Worm (Caenorhabditis elegans): ENCODE results near the gene R05G9.5.

Gene R05G9.5

ce11 chrII:6482102-6482501, 18.0 kb downstream of the R05G9.5 start, which contains the start of gene del-10:
TSS of gene del-10 (minus strand) at chrII:6482125.
- TF ChIP-seq tbx-11 (GFP tag; IDR thresholded peaks at IDR 0.05) (no peak), hmg-4 (GFP tag; optimal IDR thresholded peaks at IDR 0.05) (no peak), scrt-1 (GFP tag; IDR thresholded peaks at IDR 0.05) (no peak), ceh-36 (tag; optimal IDR thresholded peaks at IDR 0.05) (no peak), flt-1 (GFP tag; IDR thresholded peaks at IDR 0.05) (no peak), ama-1 (optimal IDR thresholded peaks at IDR 0.05) (no peak)

ce11 chrII:6476655-6477054, 23.4 kb downstream of the R05G9.5 start, which contains the start of gene T28D9.4:
TSS of gene T28D9.4 (plus strand) at chrII:6476955.
- TF ChIP-seq scrt-1 (GFP tag; IDR thresholded peaks at IDR 0.05), result no peak
- no peak for TF ChIP-seq ceh-13 (GFP tag; optimal IDR thresholded peaks at IDR 0.05)
- TF ChIP-seq tbx-37 (GFP tag; conservative IDR thresholded peaks at IDR 0.05), result no peak
- no peak for TF ChIP-seq pes-1 (GFP tag; IDR thresholded peaks at IDR 0.05)
- no peak for TF ChIP-seq tbx-11 (GFP tag; IDR thresholded peaks at IDR 0.05)
- no peak for TF ChIP-seq flt-1 (GFP tag; IDR thresholded peaks at IDR 0.05)
- no peak for TF ChIP-seq ets-7 (tag; optimal IDR thresholded peaks at IDR 0.05)
- TF ChIP-seq F13C5.2 (tag; optimal IDR thresholded peaks at IDR 0.05), result no peak
- TF ChIP-seq sea-1 (GFP tag; conservative IDR thresholded peaks at IDR 0.05), result no peak
- no peak for TF ChIP-seq ceh-36 (tag; optimal IDR thresholded peaks at IDR 0.05)
- no peak for TF ChIP-seq B0310.2 (tag; optimal IDR thresholded peaks at IDR 0.05)
- no peak for TF ChIP-seq tra-4 (tag; optimal IDR thresholded peaks at IDR 0.05)
- TF ChIP-seq hmbx-1 (tag; optimal IDR thresholded peaks at IDR 0.05), result no peak
- TF ChIP-seq ama-1 (optimal IDR thresholded peaks at IDR 0.05), result no peak

DNA sequence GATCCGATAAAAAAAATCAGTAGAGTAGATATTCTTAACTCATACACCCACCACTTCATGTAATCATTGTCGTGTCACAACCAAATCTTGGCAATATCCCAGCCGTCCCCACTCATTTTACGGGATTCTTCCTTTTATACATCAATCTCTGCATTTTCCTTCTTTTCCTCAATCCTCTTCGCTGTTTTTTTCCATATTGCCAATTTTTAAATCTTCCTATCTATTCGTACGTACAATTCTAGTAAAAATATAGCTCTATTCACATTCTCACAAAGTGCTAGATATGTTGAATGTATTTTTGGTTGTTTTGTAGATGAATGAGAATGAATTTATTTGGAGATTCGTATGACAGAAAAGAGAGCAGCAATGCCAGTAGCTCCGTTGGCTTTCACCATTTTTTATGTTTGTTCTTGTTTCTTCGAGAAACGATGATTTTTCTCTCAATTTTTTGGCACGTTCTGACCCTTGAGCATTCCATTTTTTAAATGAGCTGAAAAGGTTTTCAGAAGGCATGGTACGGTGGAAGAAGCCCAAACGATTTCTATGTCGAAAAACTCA, 24.8 kb downstream of the R05G9.5 start, which contains the start of gene T28D9.16:
TSS of gene T28D9.16 (plus strand) at position 508 of the 558 bp plus-strand sequence.
- TF ChIP-seq flt-1 (GFP tag; IDR thresholded peaks at IDR 0.05) (no peak), sea-1 (GFP tag; conservative IDR thresholded peaks at IDR 0.05) (no peak), ceh-13 (GFP tag; optimal IDR thresholded peaks at IDR 0.05) (no peak), scrt-1 (GFP tag; IDR thresholded peaks at IDR 0.05) (no peak), hmbx-1 (tag; optimal IDR thresholded peaks at IDR 0.05) (no peak), F13C5.2 (tag; optimal IDR thresholded peaks at IDR 0.05) (no peak), ceh-36 (tag; optimal IDR thresholded peaks at IDR 0.05) (no peak), tbx-37 (GFP tag; conservative IDR thresholded peaks at IDR 0.05) (no peak), ets-7 (tag; optimal IDR thresholded peaks at IDR 0.05) (no peak)

- TF ChIP-seq B0310.2 (tag; optimal IDR thresholded peaks at IDR 0.05) (no peak), tra-4 (tag; optimal IDR thresholded peaks at IDR 0.05) (no peak), hmbx-1 (tag; optimal IDR thresholded peaks at IDR 0.05) (no peak), hnd-1 (tag; optimal IDR thresholded peaks at IDR 0.05) (no peak), tbx-11 (GFP tag; IDR thresholded peaks at IDR 0.05) (no peak), sea-1 (GFP tag; conservative IDR thresholded peaks at IDR 0.05) (no peak), flt-1 (GFP tag; IDR thresholded peaks at IDR 0.05) (no peak), ets-7 (tag; optimal IDR thresholded peaks at IDR 0.05) (no peak), ceh-13 (GFP tag; optimal IDR thresholded peaks at IDR 0.05) (no peak), tbx-37 (GFP tag; conservative IDR thresholded peaks at IDR 0.05) (no peak), scrt-1 (GFP tag; IDR thresholded peaks at IDR 0.05) (no peak)
Observed at ce11 chrII:6470985-6471384, 29.1 kb downstream of the R05G9.5 start, which contains the start of gene dgk-5. TSS of gene dgk-5 (minus strand) at chrII:6471085.

- TF ChIP-seq hmbx-1 (tag; optimal IDR thresholded peaks at IDR 0.05) (no peak), ama-1 (optimal IDR thresholded peaks at IDR 0.05) (no peak), pes-1 (GFP tag; IDR thresholded peaks at IDR 0.05) (no peak), hmg-4 (GFP tag; optimal IDR thresholded peaks at IDR 0.05) (no peak), tra-4 (tag; optimal IDR thresholded peaks at IDR 0.05) (no peak), ceh-13 (GFP tag; optimal IDR thresholded peaks at IDR 0.05) (no peak), B0310.2 (tag; optimal IDR thresholded peaks at IDR 0.05) (no peak), scrt-1 (GFP tag; IDR thresholded peaks at IDR 0.05) (no peak), ceh-36 (tag; optimal IDR thresholded peaks at IDR 0.05) (no peak), F13C5.2 (tag; optimal IDR thresholded peaks at IDR 0.05) (no peak), hnd-1 (tag; optimal IDR thresholded peaks at IDR 0.05) (no peak), ets-7 (tag; optimal IDR thresholded peaks at IDR 0.05) (no peak), tbx-37 (GFP tag; conservative IDR thresholded peaks at IDR 0.05) (no peak), sea-1 (GFP tag; conservative IDR thresholded peaks at IDR 0.05) (no peak), flt-1 (GFP tag; IDR thresholded peaks at IDR 0.05) (no peak), tbx-11 (GFP tag; IDR thresholded peaks at IDR 0.05) (no peak), aly-1 (tag; optimal IDR thresholded peaks at IDR 0.05) (no peak)
Observed at ce11 chrII:6469340-6469739, 30.7 kb downstream of the R05G9.5 start.

DNA sequence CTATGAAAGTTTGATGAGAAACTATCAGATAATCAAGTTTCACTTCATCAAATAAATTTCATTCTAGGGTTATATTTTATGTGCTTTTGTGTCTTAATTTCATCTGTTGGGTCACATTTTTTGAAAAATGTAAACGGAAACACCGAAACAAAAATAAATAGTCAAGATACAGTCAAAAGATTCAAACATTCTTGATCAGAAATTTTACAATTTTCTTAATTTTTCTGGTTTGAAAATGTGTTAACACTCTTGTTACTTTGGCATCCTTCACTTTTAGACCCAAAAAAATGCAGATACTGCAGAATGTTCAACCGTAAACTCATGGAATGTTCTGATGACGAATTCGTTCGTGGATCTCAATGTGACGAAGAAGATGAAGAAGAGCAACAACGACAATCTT, 45.4 kb downstream of the R05G9.5 start, which contains the start of gene aptf-1:
TSS of gene aptf-1 (plus strand) at position 301 of the 400 bp plus-strand sequence.
- TF ChIP-seq ceh-36 (tag; optimal IDR thresholded peaks at IDR 0.05) (no peak), sea-1 (GFP tag; conservative IDR thresholded peaks at IDR 0.05) (no peak), tbx-37 (GFP tag; conservative IDR thresholded peaks at IDR 0.05) (no peak), tra-4 (tag; optimal IDR thresholded peaks at IDR 0.05) (no peak), B0310.2 (tag; optimal IDR thresholded peaks at IDR 0.05) (no peak), tbx-11 (GFP tag; IDR thresholded peaks at IDR 0.05) (no peak), scrt-1 (GFP tag; IDR thresholded peaks at IDR 0.05) (no peak), ama-1 (optimal IDR thresholded peaks at IDR 0.05) (no peak), ets-7 (tag; optimal IDR thresholded peaks at IDR 0.05) (no peak), flt-1 (GFP tag; IDR thresholded peaks at IDR 0.05) (no peak), pes-1 (GFP tag; IDR thresholded peaks at IDR 0.05) (no peak), hmg-4 (GFP tag; optimal IDR thresholded peaks at IDR 0.05) (no peak), hmbx-1 (tag; optimal IDR thresholded peaks at IDR 0.05) (no peak), F13C5.2 (tag; optimal IDR thresholded peaks at IDR 0.05) (no peak), aly-1 (tag; optimal IDR thresholded peaks at IDR 0.05) (no peak), ceh-13 (GFP tag; optimal IDR thresholded peaks at IDR 0.05) (no peak), hnd-1 (tag; optimal IDR thresholded peaks at IDR 0.05) (no peak)

DNA sequence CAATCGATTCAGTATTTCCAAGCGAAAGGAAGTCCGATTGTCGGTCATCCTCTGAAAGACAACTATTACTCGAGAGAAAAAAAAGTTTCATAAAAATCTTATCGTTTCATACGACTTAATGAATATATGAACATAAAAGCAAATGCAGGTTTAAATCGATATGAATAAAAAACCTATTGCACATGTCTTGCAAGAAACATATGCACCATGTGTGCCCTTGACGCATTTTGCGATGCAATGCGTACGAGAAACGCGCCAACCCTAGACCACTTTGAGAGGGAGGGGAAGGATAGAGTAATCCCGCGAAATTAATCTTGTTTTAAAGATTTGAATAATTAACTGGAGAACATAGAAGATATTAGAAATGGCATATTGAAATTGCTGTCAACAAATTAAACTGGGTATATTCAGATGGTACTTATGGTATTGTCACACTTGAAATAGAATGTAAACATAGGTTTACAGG, 46.7 kb downstream of the R05G9.5 start, which contains the start of gene atg-16.2:
TSS of gene atg-16.2 (minus strand) at position 51 of the 466 bp plus-strand sequence.
- TF ChIP-seq ceh-36 (tag; optimal IDR thresholded peaks at IDR 0.05) (peak; percentile 11), tbx-37 (GFP tag; conservative IDR thresholded peaks at IDR 0.05) (no peak), aly-1 (tag; optimal IDR thresholded peaks at IDR 0.05) (no peak)
